Worm (Caenorhabditis elegans) whole organism, L1 larva: ENCODE data around the gene K07E3.9.

ENCODE experiments used
- C16A3.4 ChIP-seq: fragments of 150-350 bp; optimal IDR thresholded peaks from 2 replicates; lab custom pipeline; 2014; ENCODE audit warnings: missing biosample characterization, missing genetic modification characterization
- F16B12.6 ChIP-seq: fragments of 150-350 bp; optimal IDR thresholded peaks from 2 replicates; lab custom pipeline; 2014; ENCODE audit warnings: missing biosample characterization, missing genetic modification characterization
- Y116A8C.19 ChIP-seq: sonication (generic microtip); optimal IDR thresholded peaks from 2 replicates; lab custom pipeline; 2016; ENCODE audit warnings: missing compliant biosample characterization, missing genetic modification characterization, borderline replicate concordance
- aly-2 ChIP-seq: fragments of 150-350 bp; optimal IDR thresholded peaks from 2 replicates; lab custom pipeline; 2014; ENCODE audit warnings: missing biosample characterization, missing genetic modification characterization
- ama-1 ChIP-seq: fragments of 150-350 bp; optimal IDR thresholded peaks from 2 replicates; lab custom pipeline; 2014
- blmp-1 ChIP-seq: fragments of 150-350 bp; optimal IDR thresholded peaks from 2 replicates; lab custom pipeline; 2014; ENCODE audit warnings: missing biosample characterization, missing genetic modification characterization
- ceh-63 ChIP-seq: fragments of 200-800 bp; sonication (Bioruptor generic); optimal IDR thresholded peaks from 2 replicates; lab custom pipeline; 2018; ENCODE audit warnings: mild to moderate bottlenecking, missing genetic modification characterization, missing compliant biosample characterization
- ceh-82 ChIP-seq, 3 experiments: fragments of 150-350 bp in 1 of 3; sonication (generic microtip) in 2 of 3; optimal IDR thresholded peaks; 2 replicates each; lab custom pipeline; 2014 to 2017; ENCODE audit warnings: missing biosample characterization in 3 of 3, missing genetic modification characterization in 3 of 3
- ceh-88 ChIP-seq: fragments of 200-800 bp; sonication (Bioruptor generic); IDR thresholded peaks from 2 replicates; pipeline ENCODE4 v1.3.6; 2022; ENCODE audit warnings: missing genetic modification characterization, missing compliant biosample characterization
- dpl-1 ChIP-seq, 3 experiments: fragments of 150-350 bp in 2 of 3; sonication (generic microtip) in 1 of 3; optimal IDR thresholded peaks; 2 replicates each; lab custom pipeline; 2014 to 2017; ENCODE audit warnings: missing biosample characterization in 3 of 3, missing genetic modification characterization in 3 of 3, missing genetic modification reagents in 3 of 3
- dsc-1 ChIP-seq: sonication (generic microtip); optimal IDR thresholded peaks from 2 replicates; lab custom pipeline; 2016; ENCODE audit warnings: mild to moderate bottlenecking, missing genetic modification characterization, missing compliant biosample characterization
- efl-1 ChIP-seq, 4 experiments: fragments of 150-350 bp; optimal IDR thresholded peaks in 3 of 4; peaks in 1 of 4; 1 replicate in 1 of 4; 2 replicates in 3 of 4; lab custom pipeline; 2014; ENCODE audit warnings: missing biosample characterization in 2 of 4, missing genetic modification characterization in 2 of 4, missing genetic modification reagents in 2 of 4
- ets-5 ChIP-seq: fragments of 200-800 bp; sonication (Bioruptor generic); IDR thresholded peaks from 2 replicates; pipeline ENCODE4 v1.3.6; 2022; ENCODE audit warnings: missing genetic modification characterization, missing compliant biosample characterization
- fkh-4 ChIP-seq: sonication (generic microtip); optimal IDR thresholded peaks from 2 replicates; lab custom pipeline; 2016; ENCODE audit warnings: missing compliant biosample characterization, missing genetic modification characterization, borderline replicate concordance
- fkh-8 ChIP-seq: sonication (generic microtip); optimal IDR thresholded peaks from 2 replicates; lab custom pipeline; 2016; ENCODE audit warnings: mild to moderate bottlenecking, missing genetic modification characterization, missing compliant biosample characterization
- hlh-17 ChIP-seq: fragments of 200-800 bp; sonication (Bioruptor generic); optimal IDR thresholded peaks from 2 replicates; lab custom pipeline; 2018; ENCODE audit warnings: missing genetic modification characterization, mild to moderate bottlenecking, missing compliant biosample characterization, moderate library complexity, borderline replicate concordance
- hlh-4 ChIP-seq: sonication (generic microtip); optimal IDR thresholded peaks from 2 replicates; lab custom pipeline; 2016; ENCODE audit warnings: mild to moderate bottlenecking, missing genetic modification characterization, missing compliant biosample characterization
- hpl-2 ChIP-seq: fragments of 150-350 bp; optimal IDR thresholded peaks from 2 replicates; lab custom pipeline; 2014; ENCODE audit warnings: missing biosample characterization, missing genetic modification reagents, missing genetic modification characterization
- irx-1 ChIP-seq: sonication (generic microtip); optimal IDR thresholded peaks from 2 replicates; lab custom pipeline; 2016; ENCODE audit warnings: missing genetic modification characterization, missing compliant biosample characterization
- isw-1 ChIP-seq: fragments of 200-800 bp; sonication (Bioruptor generic); IDR thresholded peaks from 2 replicates; pipeline ENCODE4 v1.3.6; 2022; ENCODE audit warnings: missing genetic modification characterization, missing compliant biosample characterization
- jun-1 ChIP-seq: fragments of 150-350 bp; optimal IDR thresholded peaks from 2 replicates; lab custom pipeline; 2014; ENCODE audit warnings: missing biosample characterization, missing genetic modification reagents, missing genetic modification characterization
- lin-13 ChIP-seq: fragments of 150-350 bp; optimal IDR thresholded peaks from 2 replicates; lab custom pipeline; 2014; ENCODE audit warnings: missing biosample characterization, missing genetic modification reagents, missing genetic modification characterization
- lin-14 ChIP-seq: fragments of 200-800 bp; sonication (Bioruptor generic); optimal IDR thresholded peaks from 2 replicates; lab custom pipeline; 2018; ENCODE audit warnings: mild to moderate bottlenecking, missing genetic modification characterization, moderate library complexity, missing compliant biosample characterization
- lin-35 ChIP-seq, 2 experiments: fragments of 150-350 bp; optimal IDR thresholded peaks; 2 replicates each; lab custom pipeline; 2014; ENCODE audit warnings: missing biosample characterization in 2 of 2, missing genetic modification characterization in 2 of 2, missing genetic modification reagents in 2 of 2
- lin-39 ChIP-seq: fragments of 150-350 bp; optimal IDR thresholded peaks from 2 replicates; lab custom pipeline; 2014; ENCODE audit warnings: missing biosample characterization, missing genetic modification reagents, missing genetic modification characterization
- lir-3 ChIP-seq: sonication (generic microtip); optimal IDR thresholded peaks from 2 replicates; lab custom pipeline; 2016; ENCODE audit warnings: mild to moderate bottlenecking, missing genetic modification characterization, moderate library complexity, missing compliant biosample characterization; ENCODE audit not compliant: poor library complexity
- lsy-2 ChIP-seq, 2 experiments: fragments of 150-350 bp; optimal IDR thresholded peaks; 2 replicates each; lab custom pipeline; 2014; ENCODE audit warnings: missing biosample characterization in 2 of 2, missing genetic modification characterization in 2 of 2
- mep-1 ChIP-seq: fragments of 150-350 bp; optimal IDR thresholded peaks from 2 replicates; lab custom pipeline; 2014; ENCODE audit warnings: missing biosample characterization, missing genetic modification characterization
- nhr-11 ChIP-seq: fragments of 150-350 bp; optimal IDR thresholded peaks from 2 replicates; lab custom pipeline; 2014; ENCODE audit warnings: missing biosample characterization, missing genetic modification characterization
- nhr-12 ChIP-seq: sonication (generic microtip); optimal IDR thresholded peaks from 2 replicates; lab custom pipeline; 2017; ENCODE audit warnings: missing biosample characterization, missing genetic modification characterization
- nhr-20 ChIP-seq: sonication (generic microtip); optimal IDR thresholded peaks from 2 replicates; lab custom pipeline; 2016; ENCODE audit warnings: mild to moderate bottlenecking, missing genetic modification characterization, missing compliant biosample characterization
- nhr-237 ChIP-seq: fragments of 150-350 bp; optimal IDR thresholded peaks from 2 replicates; lab custom pipeline; 2014; ENCODE audit warnings: missing biosample characterization, missing genetic modification characterization
- nhr-47 ChIP-seq: sonication (generic microtip); optimal IDR thresholded peaks from 2 replicates; lab custom pipeline; 2016; ENCODE audit warnings: mild to moderate bottlenecking, missing genetic modification characterization, moderate library complexity, missing compliant biosample characterization
- nhr-71 ChIP-seq: sonication (generic microtip); optimal IDR thresholded peaks from 2 replicates; lab custom pipeline; 2016; ENCODE audit warnings: mild to moderate bottlenecking, missing genetic modification characterization, moderate library complexity, missing compliant biosample characterization
- nhr-76 ChIP-seq: sonication (generic microtip); optimal IDR thresholded peaks from 2 replicates; lab custom pipeline; 2017; ENCODE audit warnings: missing biosample characterization, missing genetic modification characterization
- nhr-85 ChIP-seq: sonication (generic microtip); peaks from one replicate; lab custom pipeline; 2016; ENCODE audit warnings: missing genetic modification characterization, inconsistent platforms, missing compliant biosample characterization
- nhr-90 ChIP-seq: sonication (generic microtip); optimal IDR thresholded peaks from 2 replicates; lab custom pipeline; 2016; ENCODE audit warnings: mild to moderate bottlenecking, missing genetic modification characterization, missing compliant biosample characterization; ENCODE audit not compliant: poor library complexity
- pag-3 ChIP-seq: sonication (generic microtip); optimal IDR thresholded peaks from 2 replicates; lab custom pipeline; 2017; ENCODE audit warnings: missing genetic modification characterization, mild to moderate bottlenecking, missing compliant biosample characterization, antibody characterized with exemption, borderline replicate concordance; ENCODE audit not compliant: insufficient read depth
- snpc-4 ChIP-seq: fragments of 150-350 bp; optimal IDR thresholded peaks from 2 replicates; lab custom pipeline; 2014; ENCODE audit warnings: missing biosample characterization, missing genetic modification characterization
- snu-23 ChIP-seq: sonication (generic microtip); optimal IDR thresholded peaks from 2 replicates; lab custom pipeline; 2016; ENCODE audit warnings: missing genetic modification characterization, missing compliant biosample characterization
- sox-4 ChIP-seq: sonication (generic microtip); optimal IDR thresholded peaks from 2 replicates; lab custom pipeline; 2016; ENCODE audit warnings: missing genetic modification characterization, missing compliant biosample characterization
- swsn-7 ChIP-seq: sonication (generic microtip); optimal IDR thresholded peaks from 2 replicates; lab custom pipeline; 2016; ENCODE audit warnings: missing genetic modification characterization, missing compliant biosample characterization
- tbx-2 ChIP-seq: sonication (generic microtip); optimal IDR thresholded peaks from 2 replicates; lab custom pipeline; 2016; ENCODE audit warnings: missing genetic modification characterization, missing compliant biosample characterization
- unc-30 ChIP-seq: sonication (generic microtip); optimal IDR thresholded peaks from 2 replicates; lab custom pipeline; 2017; ENCODE audit warnings: missing biosample characterization, missing genetic modification characterization
- unc-86 ChIP-seq: sonication (generic microtip); optimal IDR thresholded peaks from 2 replicates; lab custom pipeline; 2016; ENCODE audit warnings: missing genetic modification characterization, missing compliant biosample characterization
- vab-15 ChIP-seq: sonication (generic microtip); optimal IDR thresholded peaks from 2 replicates; lab custom pipeline; 2017; ENCODE audit warnings: missing genotype, mild to moderate bottlenecking, missing genetic modification characterization, missing compliant biosample characterization
- xbp-1 ChIP-seq: sonication (generic microtip); optimal IDR thresholded peaks from 2 replicates; lab custom pipeline; 2016; ENCODE audit warnings: missing genetic modification characterization, missing compliant biosample characterization
- zag-1 ChIP-seq: fragments of 150-350 bp; optimal IDR thresholded peaks from 2 replicates; lab custom pipeline; 2014; ENCODE audit warnings: missing biosample characterization, missing genetic modification characterization
- zip-4 ChIP-seq: fragments of 200-800 bp; sonication (Bioruptor generic); optimal IDR thresholded peaks from 2 replicates; lab custom pipeline; 2018; ENCODE audit warnings: mild to moderate bottlenecking, missing genetic modification characterization, moderate library complexity, missing compliant biosample characterization
- ztf-11 ChIP-seq, 2 experiments: sonication (generic microtip); optimal IDR thresholded peaks; 2 replicates each; lab custom pipeline; 2016 to 2017; ENCODE audit warnings: missing genetic modification characterization in 2 of 2, missing biosample characterization in 1 of 2, missing compliant biosample characterization in 1 of 2
- ztf-4 ChIP-seq: fragments of 150-350 bp; optimal IDR thresholded peaks from 2 replicates; lab custom pipeline; 2014; ENCODE audit warnings: missing biosample characterization, missing genetic modification characterization

K07E3.9 gene

DNA sequence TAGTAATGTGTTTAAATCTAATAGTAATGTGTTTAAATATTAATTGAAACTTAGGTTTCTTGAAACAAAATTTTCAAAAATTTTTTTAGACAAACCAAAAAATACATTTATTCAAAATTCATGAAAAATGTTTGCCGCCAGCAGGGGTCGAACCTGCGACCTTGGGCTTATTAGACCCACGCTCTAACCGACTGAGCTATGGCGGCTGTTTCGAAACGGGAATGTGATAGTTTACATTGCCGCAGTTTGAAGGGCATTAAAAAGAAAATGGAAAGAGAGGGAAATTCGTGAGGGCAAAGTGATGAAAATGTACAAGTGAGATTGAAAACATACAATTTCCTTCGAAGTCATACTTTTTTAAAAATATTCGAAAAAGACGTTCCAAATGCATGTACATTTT is 48.5 kb downstream of the K07E3.9 start (continued):
- no peak for TF ChIP-seq hlh-17
- no peak for TF ChIP-seq ets-5 (GFP tag; lab: Robert Waterston, UW)
- TF ChIP-seq zip-4 (GFP tag; lab: Kevin White, UChicago): no peak
- TF ChIP-seq snpc-4 (tag; lab: Kevin White, UChicago): no peak
- TF ChIP-seq irx-1 (tag; lab: Kevin White, UChicago): no peak
- TF ChIP-seq Y116A8C.19 (tag; lab: Kevin White, UChicago): no peak
- TF ChIP-seq ztf-11 (tag; optimal IDR thresholded peaks at IDR 0.05; lab: Kevin White, UChicago): no peak
- no peak for TF ChIP-seq nhr-237 (tag; lab: Kevin White, UChicago)
- peak; percentile 37 for TF ChIP-seq xbp-1
- TF ChIP-seq nhr-85 (tag; lab: Kevin White, UChicago): peak; percentile 73
- no peak for TF ChIP-seq ceh-63
- no peak for TF ChIP-seq hlh-4 (tag; lab: Kevin White, UChicago)
- no peak for TF ChIP-seq hpl-2 (GFP tag; lab: Kevin White, UChicago)
- TF ChIP-seq nhr-71 (tag; lab: Kevin White, UChicago): peak; percentile 51
- TF ChIP-seq dpl-1 (GFP tag; optimal IDR thresholded peaks at IDR 0.05; lab: Kevin White, UChicago): no peak
- TF ChIP-seq lir-3 (tag; lab: Kevin White, UChicago): no peak
- no peak for TF ChIP-seq ama-1
- TF ChIP-seq lin-35 (GFP tag; optimal IDR thresholded peaks at IDR 0.05; lab: Kevin White, UChicago): peak in 1 of 2 experiments; percentile 57
- TF ChIP-seq lin-13 (GFP tag; lab: Kevin White, UChicago): no peak
- peak in 1 of 2 experiments; percentile 3 for TF ChIP-seq lsy-2 (tag; optimal IDR thresholded peaks at IDR 0.05; lab: Kevin White, UChicago)
- TF ChIP-seq lin-39 (tag; lab: Kevin White, UChicago): no peak
- TF ChIP-seq efl-1 (optimal IDR thresholded peaks at IDR 0.05; lab: Kevin White, UChicago): no peak
- TF ChIP-seq efl-1 (GFP tag; optimal IDR thresholded peaks at IDR 0.05 in 1 of 2; lab: Kevin White, UChicago): peak in 1 of 2 experiments; percentile 29
- no peak for TF ChIP-seq jun-1 (tag; lab: Kevin White, UChicago)
- TF ChIP-seq blmp-1 (tag; lab: Kevin White, UChicago): peak; percentile 20
- TF ChIP-seq isw-1 (GFP tag; lab: Robert Waterston, UW): no peak
- no peak for TF ChIP-seq vab-15
- no peak for TF ChIP-seq nhr-11 (tag; lab: Kevin White, UChicago)
- TF ChIP-seq nhr-76 (tag; lab: Kevin White, UChicago): no peak
- TF ChIP-seq zag-1 (tag; lab: Kevin White, UChicago): no peak
- no peak for TF ChIP-seq F16B12.6 (tag; lab: Kevin White, UChicago)

DNA sequence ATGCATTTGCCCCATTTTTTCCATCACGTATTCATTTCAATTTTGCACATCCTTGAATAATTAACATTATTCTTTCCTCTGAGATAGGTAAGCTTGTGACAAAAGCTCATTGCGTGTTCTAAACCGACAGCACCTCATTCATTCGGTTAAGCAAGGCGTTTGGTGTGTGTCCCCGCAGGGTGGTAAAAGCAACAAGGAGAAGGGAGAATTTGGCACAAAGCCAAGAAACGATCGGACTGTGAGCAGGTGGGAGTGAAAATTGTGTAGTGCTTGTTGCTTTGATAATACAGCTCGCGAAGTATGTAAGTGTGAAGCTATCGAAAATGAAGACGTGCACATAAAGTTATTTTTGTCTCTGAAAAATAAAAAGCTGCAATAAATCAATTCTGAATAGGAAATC is 49.1 kb downstream of the K07E3.9 start:
- TF ChIP-seq F16B12.6 (tag; lab: Kevin White, UChicago): no peak
- peak; percentile 26 for TF ChIP-seq snu-23 (GFP tag; lab: Kevin White, UChicago)
- no peak for TF ChIP-seq jun-1 (tag; lab: Kevin White, UChicago)
- peak; percentile 4 for TF ChIP-seq xbp-1
- TF ChIP-seq ztf-11 (tag; optimal IDR thresholded peaks at IDR 0.05; lab: Kevin White, UChicago): peak in 1 of 2 experiments; percentile 91
- TF ChIP-seq tbx-2 (tag; lab: Kevin White, UChicago): peak; percentile 55
- no peak for TF ChIP-seq C16A3.4
- no peak for TF ChIP-seq sox-4 (tag; lab: Kevin White, UChicago)
- TF ChIP-seq nhr-20 (tag; lab: Kevin White, UChicago): no peak
- TF ChIP-seq lin-14 (GFP tag; lab: Kevin White, UChicago): peak; percentile 67
- TF ChIP-seq lsy-2 (tag; optimal IDR thresholded peaks at IDR 0.05; lab: Kevin White, UChicago): peak in 1 of 2 experiments; percentile 16
- no peak for TF ChIP-seq unc-30
- TF ChIP-seq ceh-82 (tag; optimal IDR thresholded peaks at IDR 0.05; lab: Kevin White, UChicago): peak in 2 of 3 experiments; percentile 7 to 41
- TF ChIP-seq swsn-7 (tag; lab: Kevin White, UChicago): peak; percentile 84
- peak; percentile 40 for TF ChIP-seq nhr-71 (tag; lab: Kevin White, UChicago)
- no peak for TF ChIP-seq fkh-4 (tag; lab: Kevin White, UChicago)
- peak; percentile 29 for TF ChIP-seq nhr-47 (tag; lab: Kevin White, UChicago)
- TF ChIP-seq dsc-1 (tag; lab: Kevin White, UChicago): peak; percentile 17
- peak; percentile 23 for TF ChIP-seq mep-1 (tag; lab: Kevin White, UChicago)
- no peak for TF ChIP-seq ztf-4
- TF ChIP-seq ceh-88: no peak
- TF ChIP-seq nhr-12 (tag; lab: Kevin White, UChicago): no peak
- peak; percentile 64 for TF ChIP-seq fkh-8 (tag; lab: Kevin White, UChicago)
- no peak for TF ChIP-seq nhr-90 (tag; lab: Kevin White, UChicago)
- TF ChIP-seq aly-2: no peak
- TF ChIP-seq lin-13 (GFP tag; lab: Kevin White, UChicago): no peak
- peak; percentile 75 for TF ChIP-seq unc-86 (tag; lab: Kevin White, UChicago)
- TF ChIP-seq pag-3: no peak
